Worm (Caenorhabditis elegans) whole organism, L2 larva: ENCODE results near the gene swd-2.1.

ENCODE experiments used
- C34F6.9 ChIP-seq: fragments of 150-350 bp; optimal IDR thresholded peaks from 2 replicates; lab custom pipeline; 2014; ENCODE audit warnings: missing biosample characterization, missing genetic modification characterization
- F13H6.1 ChIP-seq: sonication (generic microtip); optimal IDR thresholded peaks from 2 replicates; lab custom pipeline; 2016; ENCODE audit warnings: missing genetic modification characterization, missing compliant biosample characterization
- R02D3.7 ChIP-seq: fragments of 150-350 bp; optimal IDR thresholded peaks from 2 replicates; lab custom pipeline; 2014; ENCODE audit warnings: missing biosample characterization, missing genetic modification characterization
- Y55F3AM.14 ChIP-seq: fragments of 200-800 bp; sonication (Bioruptor generic); optimal IDR thresholded peaks from 2 replicates; lab custom pipeline; 2018; ENCODE audit warnings: mild to moderate bottlenecking, missing genetic modification characterization, missing compliant biosample characterization
- ZK546.5 ChIP-seq: sonication (generic microtip); optimal IDR thresholded peaks from 2 replicates; lab custom pipeline; 2017; ENCODE audit warnings: missing biosample characterization, missing genetic modification characterization
- alr-1 ChIP-seq: fragments of 150-350 bp; optimal IDR thresholded peaks from 2 replicates; lab custom pipeline; 2014; ENCODE audit warnings: missing biosample characterization, missing genetic modification characterization
- aly-2 ChIP-seq: fragments of 150-350 bp; optimal IDR thresholded peaks from 2 replicates; lab custom pipeline; 2014; ENCODE audit warnings: missing biosample characterization, missing genetic modification characterization
- ama-1 ChIP-seq: fragments of 150-350 bp; optimal IDR thresholded peaks from 2 replicates; lab custom pipeline; 2018; ENCODE audit warnings: inconsistent platforms
- blmp-1 ChIP-seq: sonication (generic microtip); optimal IDR thresholded peaks from 2 replicates; lab custom pipeline; 2017; ENCODE audit warnings: missing genetic modification characterization, mild to moderate bottlenecking, missing compliant biosample characterization, antibody characterized with exemption, moderate library complexity; ENCODE audit not compliant: insufficient read depth
- ceh-16 ChIP-seq: fragments of 150-350 bp; optimal IDR thresholded peaks from 2 replicates; lab custom pipeline; 2014; ENCODE audit warnings: missing biosample characterization, missing genetic modification characterization
- ceh-82 ChIP-seq: fragments of 150-350 bp; optimal IDR thresholded peaks from 2 replicates; lab custom pipeline; 2014; ENCODE audit warnings: missing biosample characterization, missing genetic modification characterization
- crh-2 ChIP-seq: sonication (generic microtip); optimal IDR thresholded peaks from 2 replicates; lab custom pipeline; 2017; ENCODE audit warnings: missing biosample characterization, missing genetic modification characterization
- dmd-4 ChIP-seq: sonication (generic microtip); optimal IDR thresholded peaks from 2 replicates; lab custom pipeline; 2017; ENCODE audit warnings: missing biosample characterization, missing genetic modification characterization
- egl-27 ChIP-seq: sonication (generic microtip); optimal IDR thresholded peaks from 3 replicates; lab custom pipeline; 2017; ENCODE audit warnings: missing biosample characterization, missing genetic modification reagents, missing genetic modification characterization
- elt-1 ChIP-seq: fragments of 150-350 bp; optimal IDR thresholded peaks from 2 replicates; lab custom pipeline; 2014; ENCODE audit warnings: missing biosample characterization, missing genetic modification characterization
- elt-3 ChIP-seq: sonication (generic microtip); optimal IDR thresholded peaks from 2 replicates; lab custom pipeline; 2017; ENCODE audit warnings: missing biosample characterization, missing genetic modification characterization
- fos-1 ChIP-seq: fragments of 150-350 bp; optimal IDR thresholded peaks from 2 replicates; lab custom pipeline; 2014; ENCODE audit warnings: missing biosample characterization, missing genetic modification characterization
- gmeb-1 ChIP-seq: fragments of 150-350 bp; optimal IDR thresholded peaks from 2 replicates; lab custom pipeline; 2014; ENCODE audit warnings: missing biosample characterization, missing genetic modification characterization
- lin-11 ChIP-seq: fragments of 150-350 bp; sonication (generic microtip); optimal IDR thresholded peaks from 2 replicates; lab custom pipeline; 2014; ENCODE audit warnings: missing biosample characterization, missing genetic modification characterization, inconsistent platforms, mixed read lengths
- lin-13 ChIP-seq: fragments of 150-350 bp; optimal IDR thresholded peaks from 2 replicates; lab custom pipeline; 2014; ENCODE audit warnings: missing biosample characterization, missing genetic modification reagents, missing genetic modification characterization
- lin-39 ChIP-seq: fragments of 150-350 bp; optimal IDR thresholded peaks from 2 replicates; lab custom pipeline; 2014; ENCODE audit warnings: missing biosample characterization, missing genetic modification reagents, missing genetic modification characterization
- lsy-2 ChIP-seq, 2 experiments: fragments of 150-350 bp in 1 of 2; sonication (generic microtip) in 1 of 2; optimal IDR thresholded peaks; 2 replicates each; lab custom pipeline; 2014 to 2017; ENCODE audit warnings: missing biosample characterization in 2 of 2, missing genetic modification characterization in 2 of 2
- mab-5 ChIP-seq: fragments of 150-350 bp; optimal IDR thresholded peaks from 2 replicates; lab custom pipeline; 2014; ENCODE audit warnings: missing biosample characterization, missing genetic modification characterization
- mbf-1 ChIP-seq: sonication (generic microtip); optimal IDR thresholded peaks from 2 replicates; lab custom pipeline; 2017; ENCODE audit warnings: missing biosample characterization, missing genetic modification characterization
- mdl-1 ChIP-seq, 2 experiments: fragments of 150-350 bp in 1 of 2; sonication (generic microtip) in 1 of 2; optimal IDR thresholded peaks; 2 replicates each; lab custom pipeline; 2017; ENCODE audit warnings: missing biosample characterization in 2 of 2, missing genetic modification characterization in 2 of 2
- nhr-10 ChIP-seq: sonication (generic microtip); optimal IDR thresholded peaks from 2 replicates; lab custom pipeline; 2017; ENCODE audit warnings: missing biosample characterization, missing genetic modification characterization
- nhr-11 ChIP-seq: fragments of 150-350 bp; optimal IDR thresholded peaks from 2 replicates; lab custom pipeline; 2014; ENCODE audit warnings: missing biosample characterization, missing genetic modification characterization
- nhr-12 ChIP-seq: fragments of 150-350 bp; optimal IDR thresholded peaks from 2 replicates; lab custom pipeline; 2014; ENCODE audit warnings: missing biosample characterization, missing genetic modification characterization
- nhr-129 ChIP-seq: fragments of 150-350 bp; optimal IDR thresholded peaks from 2 replicates; lab custom pipeline; 2014; ENCODE audit warnings: missing biosample characterization, missing genetic modification characterization
- nhr-21 ChIP-seq: fragments of 150-350 bp; optimal IDR thresholded peaks from 2 replicates; lab custom pipeline; 2014; ENCODE audit warnings: missing biosample characterization, missing genetic modification characterization
- nhr-23 ChIP-seq: fragments of 150-350 bp; optimal IDR thresholded peaks from 2 replicates; lab custom pipeline; 2014; ENCODE audit warnings: missing biosample characterization, missing genetic modification reagents, missing genetic modification characterization
- nhr-237 ChIP-seq: fragments of 150-350 bp; optimal IDR thresholded peaks from 2 replicates; lab custom pipeline; 2014; ENCODE audit warnings: missing biosample characterization, missing genetic modification characterization
- nhr-25 ChIP-seq: fragments of 150-350 bp; sonication (generic microtip); optimal IDR thresholded peaks from 3 replicates; lab custom pipeline; 2014; ENCODE audit warnings: missing biosample characterization, missing genetic modification characterization
- nhr-6 ChIP-seq: fragments of 150-350 bp; optimal IDR thresholded peaks from 2 replicates; lab custom pipeline; 2014; ENCODE audit warnings: missing biosample characterization, missing genetic modification characterization
- nhr-77 ChIP-seq: fragments of 150-350 bp; optimal IDR thresholded peaks from 2 replicates; lab custom pipeline; 2014; ENCODE audit warnings: missing biosample characterization, missing genetic modification characterization
- peb-1 ChIP-seq: fragments of 150-350 bp; optimal IDR thresholded peaks from 2 replicates; lab custom pipeline; 2014; ENCODE audit warnings: missing biosample characterization, missing genetic modification characterization
- sem-4 ChIP-seq: fragments of 150-350 bp; optimal IDR thresholded peaks from 2 replicates; lab custom pipeline; 2014; ENCODE audit warnings: missing biosample characterization, missing genetic modification reagents, missing genetic modification characterization
- skn-1 ChIP-seq: sonication (generic microtip); optimal IDR thresholded peaks from 2 replicates; lab custom pipeline; 2017; ENCODE audit warnings: missing biosample characterization, missing genetic modification characterization
- sma-3 ChIP-seq: sonication (generic microtip); optimal IDR thresholded peaks from 2 replicates; lab custom pipeline; 2016; ENCODE audit warnings: missing genetic modification reagents, missing genetic modification characterization, missing compliant biosample characterization
- sma-9 ChIP-seq, 2 experiments: fragments of 150-350 bp in 1 of 2; sonication (generic microtip) in 1 of 2; optimal IDR thresholded peaks; 2 replicates each; lab custom pipeline; 2014 to 2016; ENCODE audit warnings: missing genetic modification characterization in 2 of 2, mild to moderate bottlenecking in 1 of 2, missing biosample characterization in 1 of 2, missing compliant biosample characterization in 1 of 2, missing genetic modification reagents in 1 of 2, moderate library complexity in 1 of 2
- snpc-4 ChIP-seq: fragments of 150-350 bp; optimal IDR thresholded peaks from 2 replicates; lab custom pipeline; 2014; ENCODE audit warnings: missing biosample characterization, missing genetic modification characterization
- unc-39 ChIP-seq: fragments of 150-350 bp; optimal IDR thresholded peaks from 2 replicates; lab custom pipeline; 2014; ENCODE audit warnings: missing biosample characterization, missing genetic modification characterization
- unc-55 ChIP-seq: fragments of 150-350 bp; sonication (generic microtip); optimal IDR thresholded peaks from 3 replicates; lab custom pipeline; 2014; ENCODE audit warnings: missing biosample characterization, missing genetic modification reagents, missing genetic modification characterization
- unc-62 ChIP-seq: fragments of 150-350 bp; optimal IDR thresholded peaks from 2 replicates; lab custom pipeline; 2014; ENCODE audit warnings: missing biosample characterization, missing genetic modification reagents, missing genetic modification characterization
- zag-1 ChIP-seq: fragments of 150-350 bp; optimal IDR thresholded peaks from 2 replicates; lab custom pipeline; 2014; ENCODE audit warnings: missing biosample characterization, missing genetic modification characterization
- ztf-1 ChIP-seq: fragments of 200-800 bp; sonication (Bioruptor generic); conservative IDR thresholded peaks from 2 replicates; pipeline ENCODE4 v1.3.6; 2022; ENCODE audit warnings: missing genetic modification characterization, missing compliant biosample characterization
- ztf-11 ChIP-seq: sonication (generic microtip); optimal IDR thresholded peaks from 2 replicates; lab custom pipeline; 2017; ENCODE audit warnings: missing biosample characterization, missing genetic modification characterization
- ztf-4 ChIP-seq: fragments of 150-350 bp; optimal IDR thresholded peaks from 2 replicates; lab custom pipeline; 2014; ENCODE audit warnings: missing biosample characterization, missing genetic modification characterization

swd-2.1 gene

ce11 chrIV:7790151-7790691 lies 14.4 kb downstream of the swd-2.1 start:
- no peak for TF ChIP-seq F13H6.1 (tag; lab: Kevin White, UChicago)

- TF ChIP-seq nhr-12 (tag; lab: Kevin White, UChicago) (no peak), gmeb-1 (tag; lab: Kevin White, UChicago) (peak; percentile 88), unc-55 (GFP tag; lab: Kevin White, UChicago) (peak; percentile 97), ZK546.5 (tag; lab: Kevin White, UChicago) (peak; percentile 66), alr-1 (peak; percentile 80), skn-1 (tag; lab: Kevin White, UChicago) (peak; percentile 66), ztf-4 (tag; lab: Kevin White, UChicago) (peak; percentile 86), lin-13 (GFP tag; lab: Kevin White, UChicago) (peak; percentile 93), dmd-4 (tag; lab: Kevin White, UChicago) (no peak), aly-2 (no peak), peb-1 (tag; lab: Kevin White, UChicago) (no peak), nhr-237 (tag; lab: Kevin White, UChicago) (no peak), ztf-1 (GFP tag; lab: Robert Waterston, UW) (no peak), nhr-25 (tag; lab: Kevin White, UChicago) (peak; percentile 71), mdl-1 (tag; optimal IDR thresholded peaks at IDR 0.05; lab: Kevin White, UChicago) (peak in 1 of 2 experiments; percentile 62), nhr-11 (tag; lab: Kevin White, UChicago) (no peak), sem-4 (tag; lab: Kevin White, UChicago) (peak; percentile 48), R02D3.7 (peak; percentile 4), blmp-1 (tag; lab: Kevin White, UChicago) (peak; percentile 14), lin-39 (tag; lab: Kevin White, UChicago) (peak; percentile 55), lin-11 (tag; lab: Kevin White, UChicago) (peak; percentile 94), Y55F3AM.14 (GFP tag; lab: Kevin White, UChicago) (no peak), lsy-2 (tag; optimal IDR thresholded peaks at IDR 0.05; lab: Kevin White, UChicago) (peak; percentile 96 to 99), F13H6.1 (tag; lab: Kevin White, UChicago) (peak; percentile 76), nhr-77 (tag; lab: Kevin White, UChicago) (no peak), nhr-21 (tag; lab: Kevin White, UChicago) (peak; percentile 67), crh-2 (tag; lab: Kevin White, UChicago) (peak; percentile 91), nhr-6 (tag; lab: Kevin White, UChicago) (peak; percentile 64), zag-1 (tag; lab: Kevin White, UChicago) (peak; percentile 36), C34F6.9 (tag; lab: Kevin White, UChicago) (peak; percentile 90), elt-1 (tag; lab: Kevin White, UChicago) (no peak), nhr-129 (tag; lab: Kevin White, UChicago) (peak; percentile 95), mbf-1 (tag; lab: Kevin White, UChicago) (no peak), nhr-23 (tag; lab: Kevin White, UChicago) (no peak), egl-27 (peak; percentile 18), fos-1 (tag; lab: Kevin White, UChicago) (peak; percentile 39), snpc-4 (peak; percentile 71), nhr-10 (tag; lab: Kevin White, UChicago) (no peak), elt-3 (no peak), ceh-16 (tag; lab: Kevin White, UChicago) (peak; percentile 65), mab-5 (tag; lab: Kevin White, UChicago) (peak; percentile 88), ama-1 (peak; percentile 67), unc-39 (tag; lab: Kevin White, UChicago) (no peak), unc-62 (no peak), ceh-82 (tag; lab: Kevin White, UChicago) (peak; percentile 59), sma-3 (GFP tag; lab: Kevin White, UChicago) (peak; percentile 82), sma-9 (GFP tag; optimal IDR thresholded peaks at IDR 0.05; lab: Kevin White, UChicago) (peak; percentile 74), sma-9 (tag; optimal IDR thresholded peaks at IDR 0.05; lab: Kevin White, UChicago) (no peak), ztf-11 (no peak)
- TF ChIP-seq, all 48 proteins: peak for 31
Measured at ce11 chrIV:7790801-7791588, 15.2 kb downstream of the swd-2.1 start, which contains the start of gene rsp-6. TSS of gene rsp-6 (minus strand) at chrIV:7791229.
